Worm (Caenorhabditis elegans): ENCODE data around the gene srh-99.

DNA sequence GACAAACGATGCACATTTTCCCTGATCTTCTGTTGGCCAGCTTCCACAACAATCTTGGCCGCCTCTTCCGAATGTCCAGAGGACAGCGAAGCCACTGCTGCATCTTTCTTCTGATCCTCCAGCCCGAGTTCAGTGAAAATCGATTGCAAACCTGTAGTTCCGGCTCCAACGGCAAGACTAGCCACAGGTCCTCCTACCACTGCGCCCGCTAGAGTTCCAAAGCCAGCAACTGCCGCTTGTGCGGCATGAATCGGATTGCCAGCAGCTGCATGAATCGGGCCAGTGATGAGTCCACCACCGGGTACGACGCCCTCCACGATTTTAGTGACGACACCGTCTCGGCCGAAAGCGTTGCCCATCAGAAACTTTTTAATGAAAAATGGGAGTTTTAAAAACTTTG is 28.0 kb downstream of the srh-99 start, which contains the start of gene ifas-1:
- TF ChIP-seq ceh-28 (tag; optimal IDR thresholded peaks at IDR 0.05) (no peak), ama-1 (optimal IDR thresholded peaks at IDR 0.05) (no peak), nhr-237 (tag; optimal IDR thresholded peaks at IDR 0.05) (no peak), lsy-2 (tag; optimal IDR thresholded peaks at IDR 0.05) (no peak), nhr-25 (tag; optimal IDR thresholded peaks at IDR 0.05; ENCODE audit: borderline replicate concordance, insufficient read depth) (no peak), ces-1 (GFP tag; optimal IDR thresholded peaks at IDR 0.05) (no peak)
